Worm (Caenorhabditis elegans) whole organism, young adult: ENCODE results near the gene hda-11.

Experiments used
- ama-1 ChIP-seq, 3 experiments: fragments of 150-350 bp in 1 of 3; sonication (generic microtip) in 2 of 3; optimal IDR thresholded peaks; 2 replicates each; lab custom pipeline; 2014 to 2018; ENCODE audit warnings: missing biosample characterization in 2 of 3, missing genetic modification characterization in 2 of 3, missing genetic modification reagents in 2 of 3
- pha-4 ChIP-seq: fragments of 150-350 bp; sonication (generic microtip); optimal IDR thresholded peaks from 2 replicates; lab custom pipeline; 2014; ENCODE audit warnings: missing biosample characterization, missing genetic modification reagents, missing genetic modification characterization
- rpc-1 ChIP-seq, 2 experiments: fragments of 150-350 bp in 1 of 2; sonication (generic microtip) in 1 of 2; optimal IDR thresholded peaks; 2 replicates each; lab custom pipeline; 2014 to 2018; ENCODE audit warnings: missing biosample characterization in 1 of 2, missing genetic modification characterization in 1 of 2, missing genetic modification reagents in 1 of 2, missing genotype in 1 of 2
- somi-1 ChIP-seq: fragments of 200-800 bp; sonication (Bioruptor generic); optimal IDR thresholded peaks from 2 replicates; lab custom pipeline; 2018; ENCODE audit warnings: mild to moderate bottlenecking, missing genetic modification characterization, missing compliant biosample characterization
- zim-3 ChIP-seq: sonication (generic microtip); optimal IDR thresholded peaks from 2 replicates; lab custom pipeline; 2017; ENCODE audit warnings: mild to moderate bottlenecking, missing genetic modification characterization, moderate library complexity, missing compliant biosample characterization

DNA sequence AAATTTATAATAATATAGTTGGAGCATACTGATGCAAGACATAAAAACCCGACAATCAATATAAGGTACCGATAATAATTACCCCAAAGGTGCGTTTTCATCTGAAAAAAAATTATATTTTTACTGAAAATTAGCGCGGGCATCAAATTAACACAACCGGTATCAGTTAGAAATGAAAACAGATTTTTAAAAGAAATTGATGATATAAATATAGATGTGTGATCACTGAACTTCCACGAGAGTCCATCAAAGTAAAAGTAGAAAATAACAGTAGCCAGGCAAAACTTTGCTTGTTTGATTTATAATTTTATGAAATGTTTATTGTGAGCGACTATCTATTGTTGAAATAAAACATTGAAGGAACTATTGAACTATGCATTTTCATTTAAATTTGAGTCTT lies 24.7 kb upstream of the hda-11 start, which contains the start of gene C35A5.3:
- TF ChIP-seq ama-1 (optimal IDR thresholded peaks at IDR 0.05; lab: Kevin White, UChicago) (no peak), ama-1 (GFP tag; optimal IDR thresholded peaks at IDR 0.05; lab: Kevin White, UChicago) (no peak), rpc-1 (optimal IDR thresholded peaks at IDR 0.05; lab: Kevin White, UChicago) (no peak), rpc-1 (tag; optimal IDR thresholded peaks at IDR 0.05; lab: Kevin White, UChicago) (no peak), somi-1 (GFP tag; lab: Kevin White, UChicago) (no peak), zim-3 (tag; lab: Kevin White, UChicago) (no peak), pha-4 (tag; lab: Kevin White, UChicago) (no peak)
